Fruit fly (Drosophila melanogaster) whole organism, embryonic: ENCODE results near the gene Kpc1.

Experiments used
- CG11504 ChIP-seq: fragments of 200-800 bp; sonication (Bioruptor generic); optimal IDR thresholded peaks from 3 replicates; lab custom pipeline; 2019; ENCODE audit warnings: missing biosample characterization, mild to moderate bottlenecking, missing genetic modification characterization, moderate library complexity
- CG11560 ChIP-seq: fragments of 200-800 bp; sonication (Bioruptor generic); IDR thresholded peaks from 3 replicates; pipeline ENCODE4 v1.3.6; 2022; ENCODE audit warnings: missing biosample characterization, missing genetic modification characterization
- CG12236 ChIP-seq: fragments of 200-800 bp; sonication (Bioruptor generic); optimal IDR thresholded peaks from 2 replicates; lab custom pipeline; 2016; ENCODE audit warnings: missing biosample characterization, missing genetic modification characterization
- CG13424 ChIP-seq: fragments of 200-800 bp; sonication (Bioruptor generic); optimal IDR thresholded peaks from 2 replicates; lab custom pipeline; 2019; ENCODE audit warnings: missing biosample characterization, mild to moderate bottlenecking, missing genetic modification characterization, moderate library complexity
- CG14667 ChIP-seq: fragments of 200-800 bp; sonication (Bioruptor generic); IDR thresholded peaks from 2 replicates; pipeline ENCODE4 v1.3.6; 2022; ENCODE audit warnings: missing biosample characterization, missing genetic modification characterization
- CG15479 ChIP-seq: fragments of 200-800 bp; sonication (Bioruptor generic); optimal IDR thresholded peaks from 3 replicates; lab custom pipeline; 2019; ENCODE audit warnings: missing biosample characterization, mild to moderate bottlenecking, missing genetic modification characterization, moderate library complexity
- CG16863 ChIP-seq: fragments of 200-800 bp; sonication (Bioruptor generic); optimal IDR thresholded peaks from 3 replicates; lab custom pipeline; 2016; ENCODE audit warnings: missing biosample characterization, missing genetic modification characterization
- CG2129 ChIP-seq: fragments of 200-800 bp; sonication (Bioruptor generic); IDR thresholded peaks from 2 replicates; pipeline ENCODE4 v1.3.6; 2022; ENCODE audit warnings: missing biosample characterization, missing genetic modification characterization; ENCODE audit not compliant: partially characterized antibody
- CG30020 ChIP-seq: fragments of 200-800 bp; optimal IDR thresholded peaks from 2 replicates; lab custom pipeline; 2019; ENCODE audit warnings: missing biosample characterization, mild to moderate bottlenecking, missing genetic modification characterization, moderate library complexity
- CG31224 ChIP-seq: fragments of 200-800 bp; sonication (Bioruptor generic); IDR thresholded peaks from 2 replicates; pipeline ENCODE4 v1.3.6; 2022; ENCODE audit warnings: missing biosample characterization, missing genetic modification characterization
- CG3163 ChIP-seq: fragments of 200-800 bp; sonication (Bioruptor generic); optimal IDR thresholded peaks from 3 replicates; lab custom pipeline; 2016; ENCODE audit warnings: missing biosample characterization, missing genetic modification characterization
- CG4617 ChIP-seq: fragments of 200-800 bp; sonication (Bioruptor generic); optimal IDR thresholded peaks from 3 replicates; lab custom pipeline; 2016; ENCODE audit warnings: missing biosample characterization, missing genetic modification characterization, borderline replicate concordance
- CG6254 ChIP-seq: fragments of 200-800 bp; sonication (Bioruptor generic); optimal IDR thresholded peaks from 3 replicates; lab custom pipeline; 2017; ENCODE audit warnings: mild to moderate bottlenecking, missing biosample characterization, missing genetic modification reagents, missing genetic modification characterization
- CG6654 ChIP-seq: fragments of 200-800 bp; sonication (Bioruptor generic); optimal IDR thresholded peaks from 2 replicates; lab custom pipeline; 2017; ENCODE audit warnings: missing biosample characterization, mild to moderate bottlenecking, missing genetic modification characterization
- CG6791 ChIP-seq: fragments of 200-800 bp; sonication (Bioruptor generic); IDR thresholded peaks from 3 replicates; pipeline ENCODE4 v1.3.6; 2022; ENCODE audit warnings: missing biosample characterization, missing genetic modification characterization; ENCODE audit not compliant: partially characterized antibody
- CG8765 ChIP-seq: fragments of 200-800 bp; sonication (Bioruptor generic); IDR thresholded peaks from 2 replicates; pipeline ENCODE4 v1.3.6; 2022; ENCODE audit warnings: missing biosample characterization, missing genetic modification characterization
- CG9876 ChIP-seq: fragments of 200-800 bp; sonication (Bioruptor generic); optimal IDR thresholded peaks from 2 replicates; lab custom pipeline; 2016; ENCODE audit warnings: missing biosample characterization, missing genetic modification characterization
- CkIIα-i1 ChIP-seq: fragments of 200-800 bp; sonication (Bioruptor generic); IDR thresholded peaks from 2 replicates; pipeline ENCODE4 v1.3.6; 2022; ENCODE audit warnings: missing biosample characterization, missing genetic modification characterization
- HHEX ChIP-seq: fragments of 200-800 bp; sonication (Bioruptor generic); optimal IDR thresholded peaks from 3 replicates; lab custom pipeline; 2017; ENCODE audit warnings: missing biosample characterization, mild to moderate bottlenecking, missing genetic modification characterization, missing genetic modification reagents
- Hr39 ChIP-seq: fragments of >200 bp; optimal IDR thresholded peaks from 2 replicates; lab custom pipeline; 2017
- Jarid2 ChIP-seq: fragments of 200-800 bp; sonication (Bioruptor generic); optimal IDR thresholded peaks from 3 replicates; lab custom pipeline; 2017; ENCODE audit warnings: mild to moderate bottlenecking, missing biosample characterization, missing genetic modification reagents, missing genetic modification characterization
- Mrtf ChIP-seq: fragments of 200-800 bp; sonication (Bioruptor generic); IDR thresholded peaks from 3 replicates; pipeline ENCODE4 v1.3.6; 2022; ENCODE audit warnings: missing biosample characterization, missing genetic modification characterization
- Opbp ChIP-seq: fragments of 200-800 bp; sonication (Bioruptor generic); IDR thresholded peaks from 3 replicates; pipeline ENCODE4 v1.3.6; 2022; ENCODE audit warnings: missing biosample characterization, missing genetic modification characterization; ENCODE audit not compliant: partially characterized antibody
- Rfx ChIP-seq: fragments of 200-800 bp; sonication (Bioruptor generic); IDR thresholded peaks from 2 replicates; pipeline ENCODE4 v1.3.6; 2022; ENCODE audit warnings: missing biosample characterization, missing genetic modification characterization
- Sry-β ChIP-seq: fragments of 200-800 bp; sonication (Bioruptor generic); optimal IDR thresholded peaks from 2 replicates; lab custom pipeline; 2018; ENCODE audit warnings: missing biosample characterization, mild to moderate bottlenecking, missing genetic modification characterization, moderate library complexity
- Ssrp ChIP-seq: fragments of 200-800 bp; sonication (Bioruptor generic); optimal IDR thresholded peaks from 2 replicates; lab custom pipeline; 2018; ENCODE audit warnings: missing biosample characterization, mild to moderate bottlenecking, missing genetic modification characterization, moderate library complexity
- Stat92E ChIP-seq, 3 experiments: fragments of >200 bp in 2 of 3; fragments of 200-800 bp in 1 of 3; sonication (Bioruptor generic) in 1 of 3; optimal IDR thresholded peaks; 2 replicates each; lab custom pipeline; 2017 to 2019; ENCODE audit warnings: missing biosample characterization in 3 of 3, missing genetic modification characterization in 3 of 3, mild to moderate bottlenecking in 1 of 3, moderate library complexity in 1 of 3
- Trl ChIP-seq, 3 experiments: fragments of >200 bp in 2 of 3; fragments of 200-800 bp in 1 of 3; sonication (Bioruptor generic) in 1 of 3; optimal IDR thresholded peaks; 2 replicates in 1 of 3; 3 replicates in 2 of 3; lab custom pipeline; 2016 to 2017; ENCODE audit warnings: missing biosample characterization in 1 of 3, missing genetic modification characterization in 1 of 3
- ac ChIP-seq: fragments of 200-800 bp; sonication (Bioruptor generic); optimal IDR thresholded peaks from 3 replicates; lab custom pipeline; 2017; ENCODE audit warnings: missing biosample characterization, mild to moderate bottlenecking, missing genetic modification characterization
- chif ChIP-seq, 2 experiments: fragments of 200-800 bp; sonication (Bioruptor generic); optimal IDR thresholded peaks; 3 replicates each; lab custom pipeline; 2016; ENCODE audit warnings: missing biosample characterization in 2 of 2, missing genetic modification characterization in 2 of 2
- crol ChIP-seq: fragments of 200-800 bp; sonication (Bioruptor generic); IDR thresholded peaks from 2 replicates; pipeline ENCODE4 v1.3.6; 2022; ENCODE audit warnings: missing biosample characterization, missing genetic modification characterization
- cwo ChIP-seq: fragments of 200-800 bp; sonication (Bioruptor generic); optimal IDR thresholded peaks from 3 replicates; lab custom pipeline; 2017; ENCODE audit warnings: missing biosample characterization, missing genetic modification characterization, mild to moderate bottlenecking, moderate library complexity, missing genetic modification reagents
- ems ChIP-seq: fragments of 200-800 bp; sonication (Bioruptor generic); optimal IDR thresholded peaks from 3 replicates; lab custom pipeline; 2016; ENCODE audit warnings: missing biosample characterization, missing genetic modification characterization
- eve ChIP-seq, 2 experiments: fragments of >200 bp; optimal IDR thresholded peaks; 2 replicates each; lab custom pipeline; 2017; ENCODE audit warnings: missing biosample characterization in 2 of 2, missing genetic modification characterization in 2 of 2
- fd96Cb ChIP-seq: fragments of 200-800 bp; sonication (Bioruptor generic); optimal IDR thresholded peaks from 2 replicates; lab custom pipeline; 2018; ENCODE audit warnings: missing biosample characterization, mild to moderate bottlenecking, missing genetic modification characterization, moderate library complexity
- hbn ChIP-seq: fragments of 200-800 bp; sonication (Bioruptor generic); IDR thresholded peaks from 2 replicates; pipeline ENCODE4 v1.3.6; 2022; ENCODE audit warnings: missing biosample characterization, missing genetic modification characterization; ENCODE audit not compliant: partially characterized antibody
- ind ChIP-seq: fragments of 200-800 bp; sonication (Bioruptor generic); optimal IDR thresholded peaks from 3 replicates; lab custom pipeline; 2016; ENCODE audit warnings: missing biosample characterization, missing genetic modification characterization
- jumu ChIP-seq: fragments of 200-800 bp; sonication (Bioruptor generic); optimal IDR thresholded peaks from 3 replicates; lab custom pipeline; 2016; ENCODE audit warnings: missing biosample characterization, missing genetic modification characterization
- kni ChIP-seq: fragments of 200-800 bp; sonication (Bioruptor generic); optimal IDR thresholded peaks from 3 replicates; lab custom pipeline; 2017; ENCODE audit warnings: mild to moderate bottlenecking, missing biosample characterization, missing genetic modification reagents, missing genetic modification characterization
- nerfin-2 ChIP-seq: fragments of 200-800 bp; sonication (Bioruptor generic); IDR thresholded peaks from 2 replicates; pipeline ENCODE4 v1.3.6; 2022; ENCODE audit warnings: missing biosample characterization, missing genetic modification characterization; ENCODE audit not compliant: partially characterized antibody
- org-1 ChIP-seq: fragments of 200-800 bp; sonication (Bioruptor generic); optimal IDR thresholded peaks from 2 replicates; lab custom pipeline; 2017; ENCODE audit warnings: missing biosample characterization, missing genetic modification characterization
- pan ChIP-seq, 4 experiments: fragments of >200 bp in 3 of 4; fragments of 200-800 bp in 1 of 4; sonication (Bioruptor generic) in 1 of 4; optimal IDR thresholded peaks in 3 of 4; IDR thresholded peaks in 1 of 4; 2 replicates each; pipeline versions ENCODE4 v1.3.6 to Lab custom; 2017 to 2022; ENCODE audit warnings: missing biosample characterization in 2 of 4, missing genetic modification characterization in 2 of 4, mixed read lengths in 1 of 4
- pho ChIP-seq: fragments of 200-800 bp; sonication (Bioruptor generic); optimal IDR thresholded peaks from 2 replicates; lab custom pipeline; 2016; ENCODE audit warnings: missing biosample characterization, missing genetic modification characterization
- sr ChIP-seq: fragments of 200-800 bp; sonication (Bioruptor generic); IDR thresholded peaks from 3 replicates; pipeline ENCODE4 v1.3.6; 2022; ENCODE audit warnings: missing biosample characterization, missing genetic modification characterization
- stwl ChIP-seq: fragments of 200-800 bp; sonication (Bioruptor generic); optimal IDR thresholded peaks from 3 replicates; lab custom pipeline; 2018; ENCODE audit warnings: missing biosample characterization, mild to moderate bottlenecking, missing genetic modification characterization, moderate library complexity
- tgo ChIP-seq: fragments of 200-800 bp; sonication (Bioruptor generic); IDR thresholded peaks from 3 replicates; pipeline ENCODE4 v1.3.6; 2022; ENCODE audit warnings: missing biosample characterization, missing genetic modification characterization
- tio ChIP-seq: fragments of 200-800 bp; sonication (Bioruptor generic); optimal IDR thresholded peaks from 2 replicates; lab custom pipeline; 2017; ENCODE audit warnings: missing biosample characterization, missing genetic modification characterization, inconsistent platforms
- wek ChIP-seq: fragments of 200-800 bp; sonication (Bioruptor generic); optimal IDR thresholded peaks from 3 replicates; lab custom pipeline; 2018; ENCODE audit warnings: missing biosample characterization, mild to moderate bottlenecking, missing genetic modification characterization, moderate library complexity

Kpc1 gene

DNA sequence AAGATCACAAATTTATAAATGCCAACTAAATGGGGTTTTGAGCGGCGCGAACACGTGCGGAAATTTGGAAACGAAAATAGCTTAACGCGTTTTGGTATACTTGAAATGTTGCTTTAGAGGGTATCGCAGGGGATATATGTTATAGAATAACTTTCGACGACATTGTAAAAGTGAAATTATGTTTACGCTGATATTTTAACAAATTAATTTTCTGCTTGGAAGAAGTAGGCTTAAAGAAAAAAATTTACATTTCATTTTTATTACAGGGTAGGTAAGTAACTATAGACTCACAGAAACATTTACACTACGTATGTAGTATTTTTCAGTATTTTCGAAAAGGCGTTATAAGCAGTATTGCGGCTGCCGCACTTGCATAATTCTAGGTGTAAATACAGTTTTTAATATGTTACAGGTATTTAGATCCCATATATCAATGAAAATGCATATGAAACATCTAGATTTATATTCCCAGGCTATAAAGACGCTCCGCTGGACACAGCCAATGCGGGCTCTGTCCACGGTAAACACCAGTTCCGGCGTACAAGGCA is 33.4 kb upstream of the Kpc1 start, which contains the start of the genes Art3 and mRpS10 (continued):
- TF ChIP-seq org-1 (GFP tag; lab: Kevin White, UChicago) (peak; percentile 100), Mrtf (GFP tag; lab: Robert Waterston, UW) (peak; percentile 100), chif (GFP tag; optimal IDR thresholded peaks at IDR 0.05; lab: Kevin White, UChicago) (peak; percentile 100), Opbp (GFP tag; lab: Robert Waterston, UW) (peak; percentile 29; the same call in 1 of the 3 replicates), nerfin-2 (GFP tag; lab: Robert Waterston, UW) (no peak), fd96Cb (tag; lab: Kevin White, UChicago) (peak; percentile 100), CG3163 (GFP tag; lab: Kevin White, UChicago) (peak; percentile 96), stwl (tag; lab: Kevin White, UChicago) (peak; percentile 98), Ssrp (tag; lab: Kevin White, UChicago) (peak; percentile 100), CG13424 (tag; lab: Kevin White, UChicago) (peak; percentile 100), CG31224 (peak; percentile 99), kni (peak; percentile 99), Sry-β (peak; percentile 83), HHEX (GFP tag; lab: Kevin White, UChicago) (peak; percentile 100), CG11560 (tag; lab: Robert Waterston, UW) (peak; percentile 95), CG6654 (GFP tag; lab: Kevin White, UChicago) (peak; percentile 96), CG4617 (GFP tag; lab: Kevin White, UChicago) (peak; percentile 100), tgo (GFP tag; lab: Robert Waterston, UW) (peak; percentile 100), eve (GFP tag; optimal IDR thresholded peaks at IDR 0.05; lab: Kevin White, UChicago) (peak in 1 of 2 experiments; percentile 97), pho (GFP tag; lab: Kevin White, UChicago) (peak; percentile 100), crol (GFP tag; lab: Robert Waterston, UW) (peak; percentile 93), CG8765 (GFP tag; lab: Robert Waterston, UW) (peak; percentile 100), CG14667 (GFP tag; lab: Robert Waterston, UW) (peak; percentile 100), CkIIα-i1 (peak; percentile 99), sr (GFP tag; lab: Robert Waterston, UW) (peak; percentile 99), wek (GFP tag; lab: Kevin White, UChicago) (peak; percentile 98), hbn (GFP tag; lab: Robert Waterston, UW) (peak; percentile 47), tio (peak; percentile 100), Stat92E (GFP tag; optimal IDR thresholded peaks at IDR 0.05; lab: Kevin White, UChicago) (peak in 1 of 3 experiments; percentile 100), CG11504 (peak; percentile 99), CG16863 (GFP tag; lab: Kevin White, UChicago) (peak; percentile 100), cwo (GFP tag; lab: Kevin White, UChicago) (peak; percentile 99), Hr39 (lab: Kevin White, UChicago) (no peak), jumu (GFP tag; lab: Kevin White, UChicago) (peak; percentile 100), ind (GFP tag; lab: Kevin White, UChicago) (peak; percentile 100), CG6254 (GFP tag; lab: Kevin White, UChicago) (peak; percentile 98), Trl (optimal IDR thresholded peaks at IDR 0.05; lab: Kevin White, UChicago) (no peak), Trl (GFP tag; optimal IDR thresholded peaks at IDR 0.05; lab: Kevin White, UChicago) (peak; percentile 100), CG12236 (peak; percentile 100), CG2129 (GFP tag; lab: Robert Waterston, UW) (no peak), Rfx (GFP tag; lab: Robert Waterston, UW) (peak; percentile 100), CG6791 (GFP tag; lab: Robert Waterston, UW) (no peak), pan (optimal IDR thresholded peaks at IDR 0.05; lab: Kevin White, UChicago) (peak in 1 of 2 experiments; percentile 82), pan (GFP tag; optimal IDR thresholded peaks at IDR 0.05 in 1 of 2, IDR thresholded peaks at IDR 0.05 in 1 of 2) (peak; percentile 84 to 100), ac (GFP tag; lab: Kevin White, UChicago) (peak; percentile 100), Jarid2 (GFP tag; lab: Kevin White, UChicago) (no peak), CG15479 (GFP tag; lab: Kevin White, UChicago) (peak; percentile 96), ems (GFP tag; lab: Kevin White, UChicago) (peak; percentile 100), CG9876 (GFP tag; lab: Kevin White, UChicago) (peak; percentile 99), CG30020 (tag; lab: Kevin White, UChicago) (peak; percentile 95)
